Worm (Caenorhabditis elegans): ENCODE results near the gene W02D7.4.
A peak's percentile ranks its signal among the peaks of the same experiment; 100 is the strongest.

The W02D7.4 gene

ce11 chrV:8299191-8299854 is 1.9 kb upstream of the W02D7.4 start, which contains the start of gene W02D7.5:
TSS of gene W02D7.5 (minus strand) at chrV:8299241.
- TF ChIP-seq aptf-2 (GFP tag; conservative IDR thresholded peaks at IDR 0.05) (peak; percentile 79), akir-1 (GFP tag; optimal IDR thresholded peaks at IDR 0.05) (no peak), hsf-1 (GFP tag; IDR thresholded peaks at IDR 0.05) (peak; percentile 8; the same call in 1 of the 2 replicates)

- TF ChIP-seq sdz-38 (tag; optimal IDR thresholded peaks at IDR 0.05): no peak
- TF ChIP-seq ekl-4 (GFP tag; IDR thresholded peaks at IDR 0.05): no peak
- TF ChIP-seq ceh-79 (tag; optimal IDR thresholded peaks at IDR 0.05): no peak
- no peak for TF ChIP-seq tlf-1 (GFP tag; optimal IDR thresholded peaks at IDR 0.05)
- no peak for TF ChIP-seq gei-17 (GFP tag; optimal IDR thresholded peaks at IDR 0.05)
- no peak for TF ChIP-seq unc-130 (GFP tag; optimal IDR thresholded peaks at IDR 0.05)
- no peak for TF ChIP-seq nhr-27 (tag; optimal IDR thresholded peaks at IDR 0.05)
- TF ChIP-seq nhr-179 (tag; optimal IDR thresholded peaks at IDR 0.05): no peak
- TF ChIP-seq somi-1 (GFP tag; optimal IDR thresholded peaks at IDR 0.05): no peak
- no peak for TF ChIP-seq ztf-26 (tag; optimal IDR thresholded peaks at IDR 0.05)
- no peak for TF ChIP-seq cebp-2 (GFP tag; IDR thresholded peaks at IDR 0.05)
- TF ChIP-seq lin-40 (tag; optimal IDR thresholded peaks at IDR 0.05): no peak
- TF ChIP-seq lin-54 (GFP tag; optimal IDR thresholded peaks at IDR 0.05): no peak
- TF ChIP-seq madf-10 (tag; optimal IDR thresholded peaks at IDR 0.05): no peak
- TF ChIP-seq T07F8.4 (tag; optimal IDR thresholded peaks at IDR 0.05): no peak
These were observed 1.5 kb downstream of the W02D7.4 start, which contains the start of gene smex-1 for ce11 chrV:8295866-8296265. TSS of gene smex-1 (minus strand) at chrV:8295966.

- no peak for TF ChIP-seq aptf-2 (GFP tag; conservative IDR thresholded peaks at IDR 0.05)
- no peak for TF ChIP-seq mes-4 (tag; optimal IDR thresholded peaks at IDR 0.05)
- TF ChIP-seq lag-1 (GFP tag; IDR thresholded peaks at IDR 0.05): no peak
- no peak for TF ChIP-seq C17E4.6 (GFP tag; IDR thresholded peaks at IDR 0.05)
- TF ChIP-seq B0035.1 (tag; optimal IDR thresholded peaks at IDR 0.05): no peak
- no peak for TF ChIP-seq lin-26 (GFP tag; IDR thresholded peaks at IDR 0.05)
- TF ChIP-seq sdz-38 (tag; optimal IDR thresholded peaks at IDR 0.05): no peak
- TF ChIP-seq zfh-2 (GFP tag; conservative IDR thresholded peaks at IDR 0.05): no peak
These were observed 5.6 kb downstream of the W02D7.4 start, which contains the start of gene srg-33 for ce11 chrV:8291764-8292163. TSS of gene srg-33 (plus strand) at chrV:8292064.

ce11 chrV:8288125-8288806 is 9.1 kb downstream of the W02D7.4 start:
- TF ChIP-seq cebp-1 (GFP tag; IDR thresholded peaks at IDR 0.05) (peak; percentile 81; the same call in 1 of the 2 replicates), cebp-1 (tag; optimal IDR thresholded peaks at IDR 0.05) (peak; percentile 94), lir-1 (GFP tag; conservative IDR thresholded peaks at IDR 0.05) (no peak), ceh-58 (GFP tag; IDR thresholded peaks at IDR 0.05) (no peak), nfyb-1 (GFP tag; IDR thresholded peaks at IDR 0.05) (no peak), unc-62 (GFP tag; optimal IDR thresholded peaks at IDR 0.05) (no peak), B0336.3 (GFP tag; IDR thresholded peaks at IDR 0.05) (no peak), gei-17 (GFP tag; optimal IDR thresholded peaks at IDR 0.05) (no peak), dpl-1 (GFP tag; optimal IDR thresholded peaks at IDR 0.05) (no peak), mel-28 (tag; optimal IDR thresholded peaks at IDR 0.05; ENCODE audit: borderline replicate concordance) (no peak), atf-7 (tag; optimal IDR thresholded peaks at IDR 0.05) (no peak), aptf-3 (GFP tag; IDR thresholded peaks at IDR 0.05) (no peak), F55B11.4 (tag; optimal IDR thresholded peaks at IDR 0.05; ENCODE audit: borderline replicate concordance, insufficient read depth) (no peak), nhr-80 (tag; optimal IDR thresholded peaks at IDR 0.05) (peak; percentile 36), zim-3 (tag; optimal IDR thresholded peaks at IDR 0.05) (no peak), tbx-9 (tag; optimal IDR thresholded peaks at IDR 0.05; ENCODE audit: borderline replicate concordance) (no peak), fkh-3 (tag; optimal IDR thresholded peaks at IDR 0.05) (no peak), pbrm-1 (GFP tag; IDR thresholded peaks at IDR 0.05) (no peak), snpc-4 (GFP tag; optimal IDR thresholded peaks at IDR 0.05) (no peak), snpc-4 (tag; optimal IDR thresholded peaks at IDR 0.05) (peak in 1 of 4 experiments; percentile 7), Y56A3A.18 (GFP tag; IDR thresholded peaks at IDR 0.05) (no peak)

All from whole organism, young adult.